Worm (Caenorhabditis elegans): ENCODE measurements around the gene hrpa-1.
"Not testable (repeated sequence)": the region's sequence is repeated elsewhere in the genome, so short reads cannot be mapped to it uniquely, and the experiment has no call there.

ce11 chrIV:3313311-3313710, 25.4 kb downstream of the hrpa-1 start:
- not testable (repeated sequence) for TF ChIP-seq lin-13 (GFP tag; optimal IDR thresholded peaks at IDR 0.05); lin-39 (tag; optimal IDR thresholded peaks at IDR 0.05); egl-27 (tag; optimal IDR thresholded peaks at IDR 0.05); ceh-62 (tag; optimal IDR thresholded peaks at IDR 0.05); mdl-1 (tag; optimal IDR thresholded peaks at IDR 0.05)
- TF ChIP-seq egl-43 (GFP tag; IDR thresholded peaks at IDR 0.05) (peak; percentile 89), dve-1 (tag; optimal IDR thresholded peaks at IDR 0.05; ENCODE audit: insufficient read depth) (peak; percentile 35), mes-2 (tag; optimal IDR thresholded peaks at IDR 0.05; ENCODE audit: poor library complexity, severe bottlenecking) (peak; percentile 78), ZK337.2 (GFP tag; IDR thresholded peaks at IDR 0.05) (peak; percentile 82)

All from whole organism, L4 larva.